Worm (Caenorhabditis elegans) whole organism, L1 larva: ENCODE results near the gene usp-50.

Experiments used
- blmp-1 ChIP-seq: fragments of 150-350 bp; optimal IDR thresholded peaks from 2 replicates; lab custom pipeline; 2014; ENCODE audit warnings: missing biosample characterization, missing genetic modification characterization
- mdl-1 ChIP-seq, 2 experiments: fragments of 150-350 bp; optimal IDR thresholded peaks; 2 replicates each; lab custom pipeline; 2014 to 2017; ENCODE audit warnings: missing biosample characterization in 2 of 2, missing genetic modification characterization in 2 of 2, inconsistent platforms in 1 of 2
- nhr-11 ChIP-seq: fragments of 150-350 bp; optimal IDR thresholded peaks from 2 replicates; lab custom pipeline; 2014; ENCODE audit warnings: missing biosample characterization, missing genetic modification characterization
- nhr-12 ChIP-seq: sonication (generic microtip); optimal IDR thresholded peaks from 2 replicates; lab custom pipeline; 2017; ENCODE audit warnings: missing biosample characterization, missing genetic modification characterization
- nhr-237 ChIP-seq: fragments of 150-350 bp; optimal IDR thresholded peaks from 2 replicates; lab custom pipeline; 2014; ENCODE audit warnings: missing biosample characterization, missing genetic modification characterization
- nhr-47 ChIP-seq: sonication (generic microtip); optimal IDR thresholded peaks from 2 replicates; lab custom pipeline; 2016; ENCODE audit warnings: mild to moderate bottlenecking, missing genetic modification characterization, moderate library complexity, missing compliant biosample characterization
- nhr-71 ChIP-seq: sonication (generic microtip); optimal IDR thresholded peaks from 2 replicates; lab custom pipeline; 2016; ENCODE audit warnings: mild to moderate bottlenecking, missing genetic modification characterization, moderate library complexity, missing compliant biosample characterization
- nhr-90 ChIP-seq: sonication (generic microtip); optimal IDR thresholded peaks from 2 replicates; lab custom pipeline; 2016; ENCODE audit warnings: mild to moderate bottlenecking, missing genetic modification characterization, missing compliant biosample characterization; ENCODE audit not compliant: poor library complexity
- snpc-4 ChIP-seq: fragments of 150-350 bp; optimal IDR thresholded peaks from 2 replicates; lab custom pipeline; 2014; ENCODE audit warnings: missing biosample characterization, missing genetic modification characterization
- unc-130 ChIP-seq: fragments of 150-350 bp; optimal IDR thresholded peaks from 2 replicates; lab custom pipeline; 2017; ENCODE audit warnings: missing biosample characterization, missing genetic modification characterization, inconsistent platforms
- unc-62 ChIP-seq: fragments of 150-350 bp; optimal IDR thresholded peaks from 2 replicates; lab custom pipeline; 2014; ENCODE audit warnings: missing biosample characterization, missing genetic modification reagents, missing genetic modification characterization
- zag-1 ChIP-seq: fragments of 150-350 bp; optimal IDR thresholded peaks from 2 replicates; lab custom pipeline; 2014; ENCODE audit warnings: missing biosample characterization, missing genetic modification characterization
- ztf-4 ChIP-seq: fragments of 150-350 bp; optimal IDR thresholded peaks from 2 replicates; lab custom pipeline; 2014; ENCODE audit warnings: missing biosample characterization, missing genetic modification characterization

DNA sequence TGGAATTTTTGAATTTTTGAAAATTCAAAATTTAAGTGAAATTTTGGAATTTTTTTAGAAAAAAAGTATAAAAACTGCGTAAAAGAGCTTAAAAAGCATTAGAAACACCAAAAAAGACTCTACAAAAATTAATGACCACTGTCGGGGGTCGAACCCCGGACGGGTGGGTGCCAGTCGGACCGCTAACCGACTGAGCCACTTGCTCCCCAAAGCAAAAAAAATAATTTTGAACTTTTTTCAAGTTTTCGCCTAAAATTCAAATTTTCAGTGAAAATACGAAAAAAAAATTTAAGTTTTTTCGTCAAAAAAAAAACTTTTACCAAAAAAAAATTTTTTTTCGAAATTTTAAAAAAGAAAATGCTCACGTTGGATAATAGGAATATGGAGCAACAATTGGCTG is 22.6 kb downstream of the usp-50 start:
- TF ChIP-seq unc-62 (no peak), unc-130 (tag; lab: Kevin White, UChicago) (no peak), nhr-71 (tag; lab: Kevin White, UChicago) (no peak), nhr-90 (no peak), blmp-1 (tag; lab: Kevin White, UChicago) (no peak), nhr-47 (tag; lab: Kevin White, UChicago) (no peak), nhr-11 (tag; lab: Kevin White, UChicago) (no peak), snpc-4 (no peak), nhr-12 (tag; lab: Kevin White, UChicago) (no peak), zag-1 (tag; lab: Kevin White, UChicago) (no peak), mdl-1 (tag; optimal IDR thresholded peaks at IDR 0.05; lab: Kevin White, UChicago) (no peak), nhr-237 (no peak), ztf-4 (tag; lab: Kevin White, UChicago) (no peak)
